Fruit fly (Drosophila melanogaster) whole organism, wandering third instar larva: ENCODE measurements around the gene Spag1.

Source experiments
- Abd-B ChIP-seq: fragments of >200 bp; optimal IDR thresholded peaks from 2 replicates; lab custom pipeline; 2017; ENCODE audit warnings: missing biosample characterization, missing genetic modification characterization
- CG32264 ChIP-seq: fragments of 200-800 bp; sonication (Bioruptor generic); optimal IDR thresholded peaks from 2 replicates; lab custom pipeline; 2016; ENCODE audit warnings: missing biosample characterization, missing genetic modification characterization
- CG9705 ChIP-seq: fragments of 200-800 bp; sonication (Bioruptor generic); optimal IDR thresholded peaks from 2 replicates; lab custom pipeline; 2018; ENCODE audit warnings: missing biosample characterization, mild to moderate bottlenecking, missing genetic modification characterization
- CrebA ChIP-seq: fragments of 200-800 bp; sonication (Bioruptor generic); optimal IDR thresholded peaks from 2 replicates; lab custom pipeline; 2016; ENCODE audit warnings: missing biosample characterization, mild to moderate bottlenecking, missing genetic modification characterization, borderline replicate concordance
- Dfd ChIP-seq: fragments of >200 bp; optimal IDR thresholded peaks from 2 replicates; lab custom pipeline; 2017; ENCODE audit warnings: missing biosample characterization, missing genetic modification characterization
- Dif ChIP-seq: fragments of 200-275, 200-300 bp; sonication (Bioruptor generic); optimal IDR thresholded peaks from 2 replicates; lab custom pipeline; 2018; ENCODE audit warnings: missing biosample characterization, missing genetic modification characterization; ENCODE audit not compliant: partially characterized antibody
- GATAd ChIP-seq: sonication (Bioruptor generic); optimal IDR thresholded peaks from 2 replicates; lab custom pipeline; 2016; ENCODE audit warnings: missing biosample characterization, missing genetic modification characterization
- HLH106 ChIP-seq: fragments of 200-800 bp; optimal IDR thresholded peaks from 3 replicates; lab custom pipeline; 2019; ENCODE audit warnings: missing biosample characterization, mild to moderate bottlenecking, missing genetic modification characterization, moderate library complexity
- Hnf4 ChIP-seq: fragments of 200-800 bp; sonication (Bioruptor generic); optimal IDR thresholded peaks from 2 replicates; lab custom pipeline; 2016; ENCODE audit warnings: missing biosample characterization, mild to moderate bottlenecking, missing genetic modification characterization
- Hr78 ChIP-seq: fragments of >200 bp; optimal IDR thresholded peaks from 2 replicates; lab custom pipeline; 2017; ENCODE audit warnings: missing biosample characterization, missing genetic modification characterization
- Hr83 ChIP-seq: fragments of 200-300 bp; sonication (Bioruptor generic); optimal IDR thresholded peaks from 2 replicates; lab custom pipeline; 2016; ENCODE audit warnings: missing biosample characterization, mild to moderate bottlenecking, missing genetic modification characterization, moderate library complexity; ENCODE audit not compliant: poor library complexity, severe bottlenecking
- Jra ChIP-seq: sonication (Bioruptor generic); optimal IDR thresholded peaks from 2 replicates; lab custom pipeline; 2016; ENCODE audit warnings: missing biosample characterization, missing genetic modification characterization
- Mio ChIP-seq: sonication (Bioruptor generic); optimal IDR thresholded peaks from 2 replicates; lab custom pipeline; 2016; ENCODE audit warnings: missing biosample characterization, missing genetic modification characterization
- Myc ChIP-seq: fragments of >200 bp; optimal IDR thresholded peaks from 2 replicates; lab custom pipeline; 2017
- N ChIP-seq: fragments of >200 bp; optimal IDR thresholded peaks from 2 replicates; lab custom pipeline; 2018; ENCODE audit warnings: missing biosample characterization, missing external identifiers, missing genetic modification characterization
- OdsH ChIP-seq: fragments of 200-800 bp; sonication (Bioruptor generic); optimal IDR thresholded peaks from 2 replicates; lab custom pipeline; 2016; ENCODE audit warnings: missing biosample characterization, mild to moderate bottlenecking, missing genetic modification characterization
- Rel ChIP-seq, 2 experiments: fragments of 200-800 bp; sonication (Bioruptor generic) in 1 of 2; optimal IDR thresholded peaks; 2 replicates in 1 of 2; 3 replicates in 1 of 2; lab custom pipeline; 2016 to 2019; ENCODE audit warnings: mild to moderate bottlenecking in 2 of 2, missing biosample characterization in 2 of 2, missing genetic modification characterization in 2 of 2, moderate library complexity in 1 of 2
- Sp1 ChIP-seq: fragments of 200-800 bp; sonication (Bioruptor generic); optimal IDR thresholded peaks from 3 replicates; lab custom pipeline; 2019; ENCODE audit warnings: missing biosample characterization, mild to moderate bottlenecking, missing genetic modification characterization, moderate library complexity
- Vsx2 ChIP-seq: fragments of 200-300, 225-300 bp; sonication (Bioruptor generic); optimal IDR thresholded peaks from 2 replicates; lab custom pipeline; 2018; ENCODE audit warnings: missing biosample characterization, missing genetic modification characterization; ENCODE audit not compliant: partially characterized antibody
- br ChIP-seq: fragments of 200-800 bp; sonication (Bioruptor generic); optimal IDR thresholded peaks from 2 replicates; lab custom pipeline; 2016; ENCODE audit warnings: missing biosample characterization, missing genetic modification characterization
- brk ChIP-seq: fragments of 200-800 bp; sonication (Bioruptor generic); optimal IDR thresholded peaks from 2 replicates; lab custom pipeline; 2016; ENCODE audit warnings: missing biosample characterization, mild to moderate bottlenecking, missing genetic modification characterization
- dl ChIP-seq, 2 experiments: fragments of 175-275, 200-275 bp in 1 of 2; fragments of 200-275 bp in 1 of 2; sonication (Bioruptor generic); optimal IDR thresholded peaks; lab custom pipeline; 2018; ENCODE audit warnings: mild to moderate bottlenecking in 2 of 2, missing biosample characterization in 2 of 2, missing genetic modification characterization in 2 of 2, moderate library complexity in 2 of 2; ENCODE audit not compliant: partially characterized antibody in 2 of 2, insufficient read depth in 1 of 2
- dmrt93B ChIP-seq: fragments of 200-800 bp; sonication (Bioruptor generic); optimal IDR thresholded peaks from 2 replicates; lab custom pipeline; 2018; ENCODE audit warnings: missing biosample characterization, mild to moderate bottlenecking, missing genetic modification characterization
- dsf ChIP-seq: sonication (Bioruptor generic); optimal IDR thresholded peaks from 2 replicates; lab custom pipeline; 2016; ENCODE audit warnings: missing biosample characterization, missing genetic modification characterization, borderline replicate concordance
- ey ChIP-seq: fragments of 200-800 bp; sonication (Bioruptor generic); optimal IDR thresholded peaks from 2 replicates; lab custom pipeline; 2016; ENCODE audit warnings: missing biosample characterization, missing genetic modification characterization
- foxo ChIP-seq, 2 experiments: fragments of 200-800 bp; sonication (Bioruptor generic); optimal IDR thresholded peaks; 2 replicates in 1 of 2; 3 replicates in 1 of 2; lab custom pipeline; 2016 to 2017; ENCODE audit warnings: missing biosample characterization in 2 of 2, missing genetic modification characterization in 2 of 2
- fru ChIP-seq: fragments of 200-800 bp; sonication (Bioruptor generic); optimal IDR thresholded peaks from 3 replicates; lab custom pipeline; 2016; ENCODE audit warnings: missing biosample characterization, mild to moderate bottlenecking, missing genetic modification characterization
- h ChIP-seq: fragments of 200-800 bp; sonication (Bioruptor generic); optimal IDR thresholded peaks from 3 replicates; lab custom pipeline; 2016; ENCODE audit warnings: missing biosample characterization, mild to moderate bottlenecking, missing genetic modification characterization
- jim ChIP-seq: fragments of 175-275, 200-325 bp; sonication (Bioruptor generic); optimal IDR thresholded peaks from 2 replicates; lab custom pipeline; 2016; ENCODE audit warnings: missing biosample characterization, mild to moderate bottlenecking, missing genetic modification characterization
- lola ChIP-seq: fragments of >200 bp; optimal IDR thresholded peaks from 2 replicates; lab custom pipeline; 2017; ENCODE audit warnings: missing biosample characterization, missing genetic modification characterization
- pan ChIP-seq: fragments of >200 bp; optimal IDR thresholded peaks from 2 replicates; lab custom pipeline; 2017
- psq ChIP-seq: fragments of 200-800 bp; sonication (Bioruptor generic); optimal IDR thresholded peaks from 3 replicates; lab custom pipeline; 2017; ENCODE audit warnings: missing biosample characterization, mild to moderate bottlenecking, missing genetic modification characterization, moderate library complexity
- rgr ChIP-seq: fragments of 200-800 bp; sonication (Bioruptor generic); optimal IDR thresholded peaks from 3 replicates; lab custom pipeline; 2016; ENCODE audit warnings: missing biosample characterization, mild to moderate bottlenecking, missing genetic modification characterization
- sage ChIP-seq: fragments of 200-800 bp; sonication (Bioruptor generic); optimal IDR thresholded peaks from 2 replicates; lab custom pipeline; 2016; ENCODE audit warnings: missing biosample characterization, mild to moderate bottlenecking, missing genetic modification characterization
- sv ChIP-seq: fragments of 200-800 bp; sonication (Bioruptor generic); optimal IDR thresholded peaks from 3 replicates; lab custom pipeline; 2016; ENCODE audit warnings: missing biosample characterization, missing genetic modification characterization
- tai ChIP-seq: sonication (Bioruptor generic); optimal IDR thresholded peaks from 2 replicates; lab custom pipeline; 2016; ENCODE audit warnings: missing biosample characterization, missing genetic modification characterization
- usp ChIP-seq: fragments of >200 bp; optimal IDR thresholded peaks from 2 replicates; lab custom pipeline; 2017; ENCODE audit warnings: missing biosample characterization, missing genetic modification characterization
- woc ChIP-seq: sonication (Bioruptor generic); optimal IDR thresholded peaks from 2 replicates; lab custom pipeline; 2016; ENCODE audit warnings: missing biosample characterization, mild to moderate bottlenecking, missing genetic modification characterization

Spag1 gene

DNA sequence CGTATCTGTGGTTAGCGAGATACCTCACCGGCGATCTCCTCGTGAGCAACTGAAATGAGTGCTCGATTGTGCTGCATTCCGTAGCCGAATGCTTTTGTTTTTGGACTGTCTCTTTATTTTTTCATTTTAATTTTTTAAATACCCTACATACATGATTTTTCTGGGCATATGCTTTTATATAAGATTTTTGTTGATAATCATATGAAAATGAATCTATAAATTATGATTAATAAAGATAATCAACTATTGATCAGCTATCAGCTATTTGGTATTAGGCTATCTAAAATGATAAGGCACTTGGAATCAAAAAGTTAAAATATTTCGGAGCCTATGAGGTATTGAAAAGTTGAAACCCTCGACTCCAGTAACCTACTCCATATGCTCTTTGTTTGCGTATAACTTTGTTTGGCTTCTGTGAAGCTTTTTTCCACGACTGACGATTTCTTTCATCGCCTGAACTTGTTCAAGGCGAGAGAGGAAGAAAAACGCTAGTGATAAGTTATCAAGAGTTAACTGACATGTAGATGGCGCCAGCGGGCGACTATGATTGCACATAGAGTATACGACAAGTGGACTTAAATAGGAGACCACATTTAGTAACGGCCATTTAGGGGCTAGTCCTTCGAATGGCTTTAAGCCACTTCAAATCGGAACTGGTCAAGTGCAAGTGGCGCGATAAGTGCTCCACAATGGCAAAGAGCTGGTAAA is 42.3 kb downstream of the Spag1 start, which contains the start of gene CG31076:
TSS of gene CG31076 (minus strand) at position 51 of the 708 bp plus-strand sequence.
- TF ChIP-seq CG9705 (GFP tag; lab: Kevin White, UChicago) (peak; percentile 51), Myc (lab: Kevin White, UChicago) (no peak), Hr78 (GFP tag; lab: Kevin White, UChicago) (no peak), h (GFP tag; lab: Kevin White, UChicago) (peak; percentile 89), Sp1 (GFP tag; lab: Kevin White, UChicago) (peak; percentile 77), Rel (GFP tag; optimal IDR thresholded peaks at IDR 0.05; lab: Kevin White, UChicago) (no peak), Rel (tag; optimal IDR thresholded peaks at IDR 0.05; lab: Kevin White, UChicago) (peak; percentile 35), Dif (no peak), dmrt93B (GFP tag; lab: Kevin White, UChicago) (peak; percentile 33), CG32264 (peak; percentile 40), sage (GFP tag; lab: Kevin White, UChicago) (peak; percentile 59), Dfd (GFP tag; lab: Kevin White, UChicago) (no peak), br (GFP tag; lab: Kevin White, UChicago) (peak; percentile 56), sv (GFP tag; lab: Kevin White, UChicago) (no peak), Hnf4 (GFP tag; lab: Kevin White, UChicago) (peak; percentile 67), ey (peak; percentile 68), brk (GFP tag; lab: Kevin White, UChicago) (peak; percentile 55), woc (peak; percentile 82), Abd-B (GFP tag; lab: Kevin White, UChicago) (no peak), CrebA (GFP tag; lab: Kevin White, UChicago) (peak; percentile 54), dsf (no peak), tai (GFP tag; lab: Kevin White, UChicago) (peak; percentile 32), foxo (GFP tag; optimal IDR thresholded peaks at IDR 0.05; lab: Kevin White, UChicago) (peak in 1 of 2 experiments; percentile 83), lola (no peak), psq (GFP tag; lab: Kevin White, UChicago) (peak; percentile 33), usp (GFP tag; lab: Kevin White, UChicago) (no peak), fru (GFP tag; lab: Kevin White, UChicago) (peak; percentile 85), Hr83 (GFP tag; lab: Kevin White, UChicago) (no peak), Jra (peak; percentile 24), rgr (peak; percentile 78), Mio (GFP tag; lab: Kevin White, UChicago) (no peak), Vsx2 (GFP tag; lab: Kevin White, UChicago) (no peak), OdsH (GFP tag; lab: Kevin White, UChicago) (peak; percentile 76), N (GFP tag; lab: Kevin White, UChicago) (no peak), GATAd (GFP tag; lab: Kevin White, UChicago) (no peak), dl (GFP tag; optimal IDR thresholded peaks at IDR 0.05; lab: Kevin White, UChicago; ENCODE audit: insufficient read depth in 1 of 2, partially characterized antibody in 2 of 2) (no peak), pan (peak; percentile 64), jim (no peak), HLH106 (tag; lab: Kevin White, UChicago) (peak; percentile 82)

DNA sequence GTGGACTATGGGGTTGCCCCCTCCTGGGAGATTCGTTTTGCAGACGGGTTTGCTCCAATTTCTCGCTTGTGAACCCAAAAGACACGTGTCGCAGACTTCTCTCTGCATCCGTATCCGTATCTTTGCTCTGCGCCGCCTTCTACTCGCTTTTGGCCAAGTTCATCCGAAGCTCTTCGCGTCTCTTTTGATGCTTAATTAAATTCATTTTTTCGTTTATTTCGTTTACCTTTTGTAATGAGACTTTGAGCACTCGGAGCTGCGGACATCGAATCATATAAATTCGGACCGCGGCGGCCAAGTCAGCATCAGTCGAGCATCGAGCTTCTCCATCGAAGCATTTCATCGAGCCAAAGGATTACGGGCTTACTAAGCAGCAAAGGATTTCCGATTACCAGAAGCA is 46.9 kb downstream of the Spag1 start, which contains the start of gene TwdlC:
TSS of gene TwdlC (plus strand) at position 301 of the 400 bp plus-strand sequence.
- TF ChIP-seq lola = no peak
- TF ChIP-seq dl (GFP tag; optimal IDR thresholded peaks at IDR 0.05; lab: Kevin White, UChicago; ENCODE audit: insufficient read depth in 1 of 2, partially characterized antibody in 2 of 2) = no peak
- no peak for TF ChIP-seq HLH106 (tag; lab: Kevin White, UChicago)
- TF ChIP-seq Mio (GFP tag; lab: Kevin White, UChicago) = no peak
- TF ChIP-seq Dif = no peak
- no peak for TF ChIP-seq rgr
- TF ChIP-seq dmrt93B (GFP tag; lab: Kevin White, UChicago) = no peak
- TF ChIP-seq GATAd (GFP tag; lab: Kevin White, UChicago) = no peak
- TF ChIP-seq Jra = no peak
- TF ChIP-seq N (GFP tag; lab: Kevin White, UChicago) = no peak
- no peak for TF ChIP-seq Dfd (GFP tag; lab: Kevin White, UChicago)
- TF ChIP-seq tai (GFP tag; lab: Kevin White, UChicago) = no peak
- no peak for TF ChIP-seq Abd-B (GFP tag; lab: Kevin White, UChicago)
- no peak for TF ChIP-seq ey
- TF ChIP-seq dsf = no peak
- TF ChIP-seq usp (GFP tag; lab: Kevin White, UChicago) = no peak
